Worm (Caenorhabditis elegans) whole organism, mixed stage, embryonic: Measurements from ENCODE around the gene sdz-38.

Experiments used
- blmp-1 ChIP-seq: fragments of 150-350 bp; optimal IDR thresholded peaks from 2 replicates; lab custom pipeline; 2014; ENCODE audit warnings: missing biosample characterization, missing genetic modification characterization
- ces-1 ChIP-seq: fragments of 150-350 bp; optimal IDR thresholded peaks from 2 replicates; lab custom pipeline; 2014; ENCODE audit warnings: missing biosample characterization, missing genetic modification reagents, missing genetic modification characterization
- drap-1 ChIP-seq: fragments of 200-800 bp; sonication (Bioruptor generic); optimal IDR thresholded peaks from 3 replicates; lab custom pipeline; 2018; ENCODE audit warnings: mild to moderate bottlenecking, missing genetic modification characterization, missing compliant biosample characterization
- elt-3 ChIP-seq: fragments of 150-350 bp; optimal IDR thresholded peaks from 2 replicates; lab custom pipeline; 2014; ENCODE audit warnings: missing biosample characterization, missing genetic modification characterization
- nhr-237 ChIP-seq: fragments of 150-350 bp; optimal IDR thresholded peaks from 2 replicates; lab custom pipeline; 2014; ENCODE audit warnings: missing biosample characterization, missing genetic modification characterization
- ztf-11 ChIP-seq: fragments of 150-350 bp; optimal IDR thresholded peaks from 2 replicates; lab custom pipeline; 2014; ENCODE audit warnings: missing biosample characterization, missing genetic modification characterization

DNA sequence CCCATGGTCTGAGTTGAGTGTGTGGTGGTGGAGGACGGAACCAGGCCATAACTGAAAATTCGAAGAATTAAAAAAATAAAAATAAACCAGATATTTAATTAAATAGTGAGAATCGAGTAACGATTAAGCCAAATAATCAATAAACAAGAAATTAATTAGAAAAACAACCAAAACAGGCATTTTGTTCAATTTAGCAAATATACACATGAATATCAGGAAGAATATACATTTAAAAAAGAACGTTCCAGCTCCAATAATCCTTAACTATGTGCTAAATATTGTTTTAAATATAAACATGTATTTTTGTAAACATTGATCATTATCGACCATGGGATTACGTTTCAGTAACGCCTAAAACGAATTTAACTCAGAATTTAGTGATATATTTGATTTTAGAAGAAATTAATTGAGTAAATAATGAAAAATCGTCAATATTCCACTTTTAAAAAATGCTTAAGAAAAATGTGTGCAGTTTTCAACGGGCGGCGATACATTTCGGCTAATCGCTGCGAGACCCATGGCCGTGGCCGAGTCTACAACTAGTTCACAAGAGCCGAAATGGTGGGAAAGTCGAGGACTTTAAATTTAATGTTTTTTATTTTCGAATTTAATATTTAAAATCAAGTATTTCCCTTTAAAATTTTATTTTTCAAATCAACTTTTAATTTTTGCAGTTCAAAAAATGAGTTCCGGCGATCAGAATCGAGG is 13.5 kb downstream of the sdz-38 start, which contains the start of the genes R53.4 and psf-1:
- TF ChIP-seq blmp-1 (no peak), ztf-11 (tag; lab: Kevin White, UChicago) (no peak), drap-1 (no peak), elt-3 (tag; lab: Kevin White, UChicago) (no peak), ces-1 (peak; percentile 0), nhr-237 (tag; lab: Kevin White, UChicago) (peak; percentile 51)
